Worm (Caenorhabditis elegans) whole organism, L1 larva: ENCODE results near the gene Y110A2AL.7.
A peak's percentile ranks its signal among the peaks of the same experiment; 100 is the strongest.

Experiments
- C04F5.9 ChIP-seq: sonication (generic microtip); optimal IDR thresholded peaks from 2 replicates; lab custom pipeline; 2016; ENCODE audit warnings: missing genetic modification characterization, missing compliant biosample characterization
- C16A3.4 ChIP-seq: fragments of 150-350 bp; optimal IDR thresholded peaks from 2 replicates; lab custom pipeline; 2014; ENCODE audit warnings: missing biosample characterization, missing genetic modification characterization
- C34B4.2 ChIP-seq: sonication (generic microtip); optimal IDR thresholded peaks from 2 replicates; lab custom pipeline; 2017; ENCODE audit warnings: mild to moderate bottlenecking, missing genetic modification characterization, missing compliant biosample characterization
- F16B12.6 ChIP-seq: fragments of 150-350 bp; optimal IDR thresholded peaks from 2 replicates; lab custom pipeline; 2014; ENCODE audit warnings: missing biosample characterization, missing genetic modification characterization
- aha-1 ChIP-seq: fragments of 150-350 bp; optimal IDR thresholded peaks from 2 replicates; lab custom pipeline; 2014; ENCODE audit warnings: missing biosample characterization, missing genetic modification characterization
- ama-1 ChIP-seq: fragments of 150-350 bp; optimal IDR thresholded peaks from 2 replicates; lab custom pipeline; 2014
- blmp-1 ChIP-seq: fragments of 150-350 bp; optimal IDR thresholded peaks from 2 replicates; lab custom pipeline; 2014; ENCODE audit warnings: missing biosample characterization, missing genetic modification characterization
- ceh-90 ChIP-seq: sonication (generic microtip); optimal IDR thresholded peaks from 2 replicates; lab custom pipeline; 2016; ENCODE audit warnings: missing genetic modification characterization, missing compliant biosample characterization
- efl-1 ChIP-seq, 4 experiments: fragments of 150-350 bp; optimal IDR thresholded peaks in 3 of 4; peaks in 1 of 4; 1 replicate in 1 of 4; 2 replicates in 3 of 4; lab custom pipeline; 2014; ENCODE audit warnings: missing biosample characterization in 2 of 4, missing genetic modification characterization in 2 of 4, missing genetic modification reagents in 2 of 4
- egl-27 ChIP-seq, 2 experiments: fragments of 150-350 bp in 1 of 2; sonication (generic microtip); optimal IDR thresholded peaks; 3 replicates each; lab custom pipeline; 2017 to 2018; ENCODE audit warnings: missing biosample characterization in 2 of 2, missing genetic modification characterization in 2 of 2, missing genetic modification reagents in 2 of 2
- ets-5 ChIP-seq: fragments of 200-800 bp; sonication (Bioruptor generic); IDR thresholded peaks from 2 replicates; pipeline ENCODE4 v1.3.6; 2022; ENCODE audit warnings: missing genetic modification characterization, missing compliant biosample characterization
- fkh-10 ChIP-seq: sonication (generic microtip); optimal IDR thresholded peaks from 2 replicates; lab custom pipeline; 2017; ENCODE audit warnings: missing biosample characterization, missing genetic modification reagents, missing genetic modification characterization
- fkh-4 ChIP-seq: sonication (generic microtip); optimal IDR thresholded peaks from 2 replicates; lab custom pipeline; 2016; ENCODE audit warnings: missing compliant biosample characterization, missing genetic modification characterization, borderline replicate concordance
- grh-1 ChIP-seq: fragments of 200-800 bp; sonication (Bioruptor generic); IDR thresholded peaks from 2 replicates; pipeline ENCODE4 v1.3.6; 2022; ENCODE audit warnings: missing genetic modification reagents, missing genetic modification characterization, missing compliant biosample characterization
- hlh-17 ChIP-seq: fragments of 200-800 bp; sonication (Bioruptor generic); optimal IDR thresholded peaks from 2 replicates; lab custom pipeline; 2018; ENCODE audit warnings: missing genetic modification characterization, mild to moderate bottlenecking, missing compliant biosample characterization, moderate library complexity, borderline replicate concordance
- irx-1 ChIP-seq: sonication (generic microtip); optimal IDR thresholded peaks from 2 replicates; lab custom pipeline; 2016; ENCODE audit warnings: missing genetic modification characterization, missing compliant biosample characterization
- isw-1 ChIP-seq: fragments of 200-800 bp; sonication (Bioruptor generic); IDR thresholded peaks from 2 replicates; pipeline ENCODE4 v1.3.6; 2022; ENCODE audit warnings: missing genetic modification characterization, missing compliant biosample characterization
- jun-1 ChIP-seq: fragments of 150-350 bp; optimal IDR thresholded peaks from 2 replicates; lab custom pipeline; 2014; ENCODE audit warnings: missing biosample characterization, missing genetic modification reagents, missing genetic modification characterization
- lin-15B ChIP-seq: fragments of 150-350 bp; sonication (generic microtip); optimal IDR thresholded peaks from 3 replicates; lab custom pipeline; 2014; ENCODE audit warnings: missing biosample characterization, missing genetic modification characterization
- lin-39 ChIP-seq: fragments of 150-350 bp; optimal IDR thresholded peaks from 2 replicates; lab custom pipeline; 2014; ENCODE audit warnings: missing biosample characterization, missing genetic modification reagents, missing genetic modification characterization
- lir-3 ChIP-seq: sonication (generic microtip); optimal IDR thresholded peaks from 2 replicates; lab custom pipeline; 2016; ENCODE audit warnings: mild to moderate bottlenecking, missing genetic modification characterization, moderate library complexity, missing compliant biosample characterization; ENCODE audit not compliant: poor library complexity
- lsy-2 ChIP-seq, 2 experiments: fragments of 150-350 bp; optimal IDR thresholded peaks; 2 replicates each; lab custom pipeline; 2014; ENCODE audit warnings: missing biosample characterization in 2 of 2, missing genetic modification characterization in 2 of 2
- mab-9 ChIP-seq: fragments of 200-800 bp; sonication (Bioruptor generic); IDR thresholded peaks from 2 replicates; pipeline ENCODE4 v1.3.6; 2022; ENCODE audit warnings: missing genetic modification reagents, missing genetic modification characterization, missing compliant biosample characterization
- mdl-1 ChIP-seq, 2 experiments: fragments of 150-350 bp; optimal IDR thresholded peaks; 2 replicates each; lab custom pipeline; 2014 to 2017; ENCODE audit warnings: missing biosample characterization in 2 of 2, missing genetic modification characterization in 2 of 2, inconsistent platforms in 1 of 2
- mef-2 ChIP-seq: fragments of 150-350 bp; optimal IDR thresholded peaks from 2 replicates; lab custom pipeline; 2014; ENCODE audit warnings: missing biosample characterization, missing genetic modification characterization
- mep-1 ChIP-seq: fragments of 150-350 bp; optimal IDR thresholded peaks from 2 replicates; lab custom pipeline; 2014; ENCODE audit warnings: missing biosample characterization, missing genetic modification characterization
- nhr-11 ChIP-seq: fragments of 150-350 bp; optimal IDR thresholded peaks from 2 replicates; lab custom pipeline; 2014; ENCODE audit warnings: missing biosample characterization, missing genetic modification characterization
- nhr-12 ChIP-seq: sonication (generic microtip); optimal IDR thresholded peaks from 2 replicates; lab custom pipeline; 2017; ENCODE audit warnings: missing biosample characterization, missing genetic modification characterization
- nhr-19 ChIP-seq: fragments of 200-800 bp; sonication (Bioruptor generic); conservative IDR thresholded peaks from 2 replicates; pipeline ENCODE4 v1.3.6; 2022; ENCODE audit warnings: missing genetic modification characterization, missing compliant biosample characterization
- nhr-28 ChIP-seq: fragments of 150-350 bp; optimal IDR thresholded peaks from 2 replicates; lab custom pipeline; 2014; ENCODE audit warnings: missing biosample characterization, missing genetic modification characterization
- nhr-47 ChIP-seq: sonication (generic microtip); optimal IDR thresholded peaks from 2 replicates; lab custom pipeline; 2016; ENCODE audit warnings: mild to moderate bottlenecking, missing genetic modification characterization, moderate library complexity, missing compliant biosample characterization
- nhr-71 ChIP-seq: sonication (generic microtip); optimal IDR thresholded peaks from 2 replicates; lab custom pipeline; 2016; ENCODE audit warnings: mild to moderate bottlenecking, missing genetic modification characterization, moderate library complexity, missing compliant biosample characterization
- nhr-76 ChIP-seq: sonication (generic microtip); optimal IDR thresholded peaks from 2 replicates; lab custom pipeline; 2017; ENCODE audit warnings: missing biosample characterization, missing genetic modification characterization
- nhr-90 ChIP-seq: sonication (generic microtip); optimal IDR thresholded peaks from 2 replicates; lab custom pipeline; 2016; ENCODE audit warnings: mild to moderate bottlenecking, missing genetic modification characterization, missing compliant biosample characterization; ENCODE audit not compliant: poor library complexity
- pax-3 ChIP-seq: fragments of 200-800 bp; sonication (Bioruptor generic); optimal IDR thresholded peaks from 2 replicates; lab custom pipeline; 2018; ENCODE audit warnings: mild to moderate bottlenecking, missing genetic modification characterization, moderate library complexity, missing compliant biosample characterization
- skn-1 ChIP-seq: fragments of 150-350 bp; optimal IDR thresholded peaks from 2 replicates; lab custom pipeline; 2014; ENCODE audit warnings: missing biosample characterization, missing genetic modification characterization
- sptf-1 ChIP-seq: fragments of 150-350 bp; optimal IDR thresholded peaks from 2 replicates; lab custom pipeline; 2014; ENCODE audit warnings: missing biosample characterization, missing genetic modification characterization
- sup-37 ChIP-seq: fragments of 200-800 bp; sonication (Bioruptor generic); optimal IDR thresholded peaks from 2 replicates; lab custom pipeline; 2018; ENCODE audit warnings: mild to moderate bottlenecking, missing genetic modification characterization, missing compliant biosample characterization
- swsn-7 ChIP-seq: sonication (generic microtip); optimal IDR thresholded peaks from 2 replicates; lab custom pipeline; 2016; ENCODE audit warnings: missing genetic modification characterization, missing compliant biosample characterization
- tlp-1 ChIP-seq: fragments of 150-350 bp; optimal IDR thresholded peaks from 2 replicates; lab custom pipeline; 2014; ENCODE audit warnings: missing biosample characterization, missing genetic modification characterization
- unc-130 ChIP-seq: fragments of 150-350 bp; optimal IDR thresholded peaks from 2 replicates; lab custom pipeline; 2017; ENCODE audit warnings: missing biosample characterization, missing genetic modification characterization, inconsistent platforms
- unc-62 ChIP-seq: fragments of 150-350 bp; optimal IDR thresholded peaks from 2 replicates; lab custom pipeline; 2014; ENCODE audit warnings: missing biosample characterization, missing genetic modification reagents, missing genetic modification characterization
- vab-15 ChIP-seq: sonication (generic microtip); optimal IDR thresholded peaks from 2 replicates; lab custom pipeline; 2017; ENCODE audit warnings: missing genotype, mild to moderate bottlenecking, missing genetic modification characterization, missing compliant biosample characterization
- zag-1 ChIP-seq: fragments of 150-350 bp; optimal IDR thresholded peaks from 2 replicates; lab custom pipeline; 2014; ENCODE audit warnings: missing biosample characterization, missing genetic modification characterization

Y110A2AL.7 gene

DNA sequence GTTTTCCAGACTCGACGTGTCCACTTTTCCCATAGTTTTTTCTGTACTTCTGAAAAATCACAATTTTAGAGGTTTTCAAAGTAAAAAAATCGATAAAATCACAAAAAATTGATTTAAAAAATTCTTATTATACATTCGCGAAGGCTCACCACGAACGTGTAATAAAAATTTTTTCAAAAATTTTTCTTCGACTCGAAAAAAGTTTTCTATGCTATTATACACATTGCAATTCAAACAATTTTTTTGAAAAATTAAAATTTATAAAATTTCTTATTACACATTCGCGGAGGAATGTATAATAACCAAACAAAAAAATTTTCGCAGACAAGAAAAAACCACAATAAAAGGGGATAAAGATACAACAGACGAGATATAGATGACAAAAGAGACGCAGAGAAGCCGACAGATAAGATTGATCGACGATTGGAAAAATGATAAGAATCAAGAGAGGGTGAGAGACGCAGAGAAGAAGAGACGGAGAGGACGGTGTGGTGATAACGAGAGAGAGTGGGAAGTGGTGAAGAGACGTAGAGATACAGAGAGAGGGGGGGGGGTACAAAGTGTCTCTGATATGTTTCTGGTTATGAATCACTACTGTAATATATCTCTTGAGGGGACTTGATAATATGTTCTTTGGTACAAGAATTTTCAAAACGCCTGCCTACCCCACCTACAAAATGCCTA is 42.3 kb downstream of the Y110A2AL.7 start, which contains the start of gene nhr-119 (continued):
- TF ChIP-seq jun-1 (tag; lab: Kevin White, UChicago) (peak; percentile 73), mep-1 (tag; lab: Kevin White, UChicago) (peak; percentile 52), mab-9 (no peak), sup-37 (GFP tag; lab: Kevin White, UChicago) (no peak), C34B4.2 (tag; lab: Kevin White, UChicago) (no peak), nhr-28 (no peak), ets-5 (GFP tag; lab: Robert Waterston, UW) (no peak), nhr-47 (tag; lab: Kevin White, UChicago) (peak; percentile 77), egl-27 (tag; optimal IDR thresholded peaks at IDR 0.05; lab: Kevin White, UChicago) (no peak), hlh-17 (GFP tag; lab: Kevin White, UChicago) (no peak), fkh-4 (no peak), ceh-90 (no peak), nhr-12 (tag; lab: Kevin White, UChicago) (no peak), vab-15 (no peak), zag-1 (tag; lab: Kevin White, UChicago) (no peak), skn-1 (peak; percentile 4), swsn-7 (peak; percentile 66), lin-15B (tag; lab: Kevin White, UChicago) (no peak), nhr-71 (tag; lab: Kevin White, UChicago) (peak; percentile 94), fkh-10 (GFP tag; lab: Kevin White, UChicago) (no peak), mef-2 (no peak), lsy-2 (tag; optimal IDR thresholded peaks at IDR 0.05; lab: Kevin White, UChicago) (peak; percentile 69 to 74), isw-1 (GFP tag; lab: Robert Waterston, UW) (no peak), nhr-76 (no peak), mdl-1 (tag; optimal IDR thresholded peaks at IDR 0.05; lab: Kevin White, UChicago) (peak in 1 of 2 experiments; percentile 71), unc-130 (peak; percentile 48), irx-1 (tag; lab: Kevin White, UChicago) (peak; percentile 28), pax-3 (no peak), nhr-19 (GFP tag; lab: Robert Waterston, UW) (peak; percentile 85)

DNA sequence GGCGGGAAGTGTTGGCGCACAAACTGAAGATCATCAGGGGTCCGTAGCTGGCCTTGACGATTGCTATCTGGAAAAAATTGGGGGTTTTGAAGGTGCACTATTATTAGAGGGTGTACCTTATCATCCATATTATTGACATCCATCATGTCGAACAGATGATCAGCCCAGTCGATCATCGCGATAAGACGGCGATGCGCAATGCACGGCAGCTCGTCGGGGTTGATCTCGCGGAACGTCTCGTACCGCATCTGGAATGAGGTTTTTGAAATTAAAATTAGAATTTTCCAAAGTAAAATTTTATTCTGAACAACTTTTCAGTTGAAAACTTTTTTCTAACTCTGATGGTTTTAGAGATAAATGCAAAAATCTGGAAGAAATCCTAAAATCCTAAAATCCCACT is 45.0 kb downstream of the Y110A2AL.7 start:
- TF ChIP-seq nhr-90 (no peak), grh-1 (GFP tag; lab: Robert Waterston, UW) (no peak), C16A3.4 (tag; lab: Kevin White, UChicago) (no peak), efl-1 (optimal IDR thresholded peaks at IDR 0.05; lab: Kevin White, UChicago) (no peak), efl-1 (GFP tag; optimal IDR thresholded peaks at IDR 0.05 in 1 of 2; lab: Kevin White, UChicago) (peak in 1 of 2 experiments; percentile 63), F16B12.6 (tag; lab: Kevin White, UChicago) (no peak), aha-1 (tag; lab: Kevin White, UChicago) (no peak), lir-3 (no peak), C04F5.9 (no peak)

DNA sequence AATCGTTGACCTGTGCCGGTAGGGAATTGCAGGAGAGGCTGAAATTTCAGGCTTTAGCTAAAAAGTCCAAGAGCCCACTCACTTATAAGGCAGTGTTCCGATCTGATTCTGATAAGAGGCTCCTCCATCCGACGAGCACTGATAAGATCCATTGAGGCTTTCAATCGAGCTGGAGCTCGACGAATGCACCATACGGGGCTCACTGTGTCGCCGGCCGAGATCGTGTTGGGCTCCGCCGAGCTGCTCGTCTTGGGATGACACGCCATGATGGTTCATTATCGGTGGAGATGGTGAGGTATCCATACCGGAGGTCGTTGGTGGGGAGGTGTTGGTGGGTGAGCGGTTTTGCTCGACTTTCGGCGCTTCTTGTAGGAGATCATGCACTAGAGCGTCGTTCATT is 46.6 kb downstream of the Y110A2AL.7 start:
- no peak for TF ChIP-seq C16A3.4 (tag; lab: Kevin White, UChicago)
- TF ChIP-seq efl-1 (optimal IDR thresholded peaks at IDR 0.05; lab: Kevin White, UChicago), result no peak
- TF ChIP-seq efl-1 (GFP tag; optimal IDR thresholded peaks at IDR 0.05 in 1 of 2; lab: Kevin White, UChicago), result peak in 1 of 2 experiments; percentile 87
- TF ChIP-seq, all 84 proteins: peak for 1

DNA sequence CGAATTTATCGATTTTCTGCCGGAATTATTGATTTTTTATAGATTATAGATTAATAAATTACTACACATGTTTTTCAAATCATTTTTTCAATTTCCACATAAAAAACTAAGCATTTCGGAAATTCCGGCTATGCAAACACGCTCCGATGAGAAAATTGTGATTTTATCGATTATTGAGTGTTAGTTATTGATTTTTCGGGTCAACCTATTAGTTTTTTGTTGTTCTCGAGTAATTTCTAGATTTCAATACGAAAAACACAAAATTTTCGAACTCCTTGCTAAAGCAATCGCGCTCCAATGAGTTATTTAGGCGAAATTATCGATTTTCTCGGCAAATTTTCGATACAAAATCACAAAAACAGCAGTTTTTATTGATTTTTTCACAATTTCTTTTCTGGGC is 47.6 kb downstream of the Y110A2AL.7 start:
- TF ChIP-seq unc-62 (GFP tag; lab: Kevin White, UChicago) (no peak), lin-39 (tag; lab: Kevin White, UChicago) (no peak), nhr-11 (tag; lab: Kevin White, UChicago) (no peak), unc-130 (no peak), tlp-1 (no peak), ama-1 (no peak), sptf-1 (no peak), nhr-28 (no peak), mab-9 (no peak), blmp-1 (tag; lab: Kevin White, UChicago) (no peak), nhr-90 (no peak), nhr-71 (tag; lab: Kevin White, UChicago) (no peak)
- TF ChIP-seq, all 84 proteins: peak for 0
